Worm (Caenorhabditis elegans): Measurements from ENCODE around the gene F58A6.9.

DNA sequence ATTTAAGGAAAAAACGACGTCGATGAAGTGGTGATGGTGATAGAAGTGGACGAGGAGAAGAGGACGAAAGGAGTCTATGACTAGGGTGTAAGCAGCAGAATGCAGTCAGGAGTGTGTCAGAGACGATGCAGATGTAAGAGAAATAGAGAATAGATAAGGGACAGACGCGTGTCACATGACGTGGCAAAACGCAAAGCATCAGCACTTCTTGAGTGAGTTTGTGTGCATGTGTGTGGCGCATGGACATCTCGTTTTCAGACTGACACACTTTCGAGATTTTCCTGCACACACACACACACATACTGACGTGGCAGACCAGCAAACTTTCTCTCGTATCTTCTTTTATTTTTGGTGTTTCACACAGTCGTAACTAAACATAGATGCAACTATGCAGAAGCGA lies 23.8 kb upstream of the F58A6.9 start:
- TF ChIP-seq snpc-3.4 (tag; optimal IDR thresholded peaks at IDR 0.05) (no peak), mcd-1 (GFP tag; IDR thresholded peaks at IDR 0.05) (peak; percentile 50), efl-1 (GFP tag; optimal IDR thresholded peaks at IDR 0.05) (no peak), mes-4 (tag; optimal IDR thresholded peaks at IDR 0.05) (no peak), F57C9.4 (tag; optimal IDR thresholded peaks at IDR 0.05) (no peak), fkh-3 (tag; optimal IDR thresholded peaks at IDR 0.05) (no peak), lag-1 (GFP tag; IDR thresholded peaks at IDR 0.05) (no peak)
